Fruit fly (Drosophila melanogaster) whole organism, embryonic: ENCODE measurements around the gene fry.

ENCODE experiments used
- Atf-2 ChIP-seq: fragments of 200-800 bp; sonication (Bioruptor generic); optimal IDR thresholded peaks from 2 replicates; lab custom pipeline; 2016; ENCODE audit warnings: missing biosample characterization, missing genetic modification characterization
- CG10565 ChIP-seq: fragments of 200-800 bp; sonication (Bioruptor generic); optimal IDR thresholded peaks from 3 replicates; lab custom pipeline; 2016; ENCODE audit warnings: missing biosample characterization, mild to moderate bottlenecking, missing genetic modification characterization
- CG11456 ChIP-seq: fragments of 200-800 bp; sonication (Bioruptor generic); IDR thresholded peaks from 3 replicates; pipeline ENCODE4 v1.3.6; 2022; ENCODE audit warnings: missing biosample characterization, missing genetic modification characterization
- CG12744 ChIP-seq: fragments of 200-800 bp; sonication (Bioruptor generic); optimal IDR thresholded peaks from 2 replicates; lab custom pipeline; 2016; ENCODE audit warnings: missing biosample characterization, missing genetic modification characterization
- CG15514 ChIP-seq: fragments of 200-800 bp; sonication (Bioruptor generic); optimal IDR thresholded peaks from 3 replicates; lab custom pipeline; 2017; ENCODE audit warnings: missing biosample characterization, missing genetic modification characterization, mild to moderate bottlenecking, moderate library complexity, missing genetic modification reagents
- CG15696 ChIP-seq: fragments of 200-800 bp; sonication (Bioruptor generic); optimal IDR thresholded peaks from 2 replicates; lab custom pipeline; 2019; ENCODE audit warnings: missing biosample characterization, mild to moderate bottlenecking, missing genetic modification characterization, moderate library complexity
- CG17802 ChIP-seq: fragments of 200-800 bp; sonication (Bioruptor generic); optimal IDR thresholded peaks from 2 replicates; lab custom pipeline; 2018; ENCODE audit warnings: missing biosample characterization, mild to moderate bottlenecking, missing genetic modification characterization, moderate library complexity
- CG30403 ChIP-seq: fragments of 200-800 bp; sonication (Bioruptor generic); optimal IDR thresholded peaks from 3 replicates; lab custom pipeline; 2016; ENCODE audit warnings: missing biosample characterization, missing genetic modification characterization
- CG3065 ChIP-seq: fragments of 200-800 bp; sonication (Bioruptor generic); optimal IDR thresholded peaks from 2 replicates; lab custom pipeline; 2016; ENCODE audit warnings: missing biosample characterization, missing genetic modification characterization
- CG3163 ChIP-seq: fragments of 200-800 bp; sonication (Bioruptor generic); optimal IDR thresholded peaks from 3 replicates; lab custom pipeline; 2016; ENCODE audit warnings: missing biosample characterization, missing genetic modification characterization
- CG34224 ChIP-seq: fragments of 200-800 bp; sonication (Bioruptor generic); IDR thresholded peaks from 3 replicates; pipeline ENCODE4 v1.3.6; 2022; ENCODE audit warnings: missing biosample characterization, missing genetic modification characterization; ENCODE audit not compliant: partially characterized antibody
- CG34376 ChIP-seq: fragments of 200-800 bp; sonication (Bioruptor generic); optimal IDR thresholded peaks from 2 replicates; lab custom pipeline; 2018; ENCODE audit warnings: missing biosample characterization, mild to moderate bottlenecking, missing genetic modification characterization
- CG5245 ChIP-seq: fragments of 200-800 bp; sonication (Bioruptor generic); optimal IDR thresholded peaks from 3 replicates; lab custom pipeline; 2016; ENCODE audit warnings: missing biosample characterization, missing genetic modification characterization
- CG6272 ChIP-seq: fragments of 200-800 bp; sonication (Bioruptor generic); IDR thresholded peaks from 2 replicates; pipeline ENCODE4 v1.3.6; 2022; ENCODE audit warnings: missing biosample characterization, missing genetic modification characterization
- CG7271 ChIP-seq: fragments of 200-800 bp; sonication (Bioruptor generic); optimal IDR thresholded peaks from 2 replicates; lab custom pipeline; 2018; ENCODE audit warnings: missing biosample characterization, mild to moderate bottlenecking, missing genetic modification characterization, moderate library complexity
- CG7963 ChIP-seq: fragments of 200-800 bp; sonication (Bioruptor generic); IDR thresholded peaks from 3 replicates; pipeline ENCODE4 v1.3.6; 2022; ENCODE audit warnings: missing biosample characterization, missing genetic modification characterization; ENCODE audit not compliant: partially characterized antibody
- CG7987 ChIP-seq: fragments of 200-800 bp; sonication (Bioruptor generic); optimal IDR thresholded peaks from 2 replicates; lab custom pipeline; 2018; ENCODE audit warnings: missing biosample characterization, mild to moderate bottlenecking, missing genetic modification characterization, moderate library complexity
- CG8359 ChIP-seq: fragments of 200-800 bp; sonication (Bioruptor generic); optimal IDR thresholded peaks from 2 replicates; lab custom pipeline; 2017; ENCODE audit warnings: missing biosample characterization, mild to moderate bottlenecking, missing genetic modification characterization, borderline replicate concordance
- CG9876 ChIP-seq: fragments of 200-800 bp; sonication (Bioruptor generic); optimal IDR thresholded peaks from 2 replicates; lab custom pipeline; 2016; ENCODE audit warnings: missing biosample characterization, missing genetic modification characterization
- CG9932 ChIP-seq: fragments of 200-800 bp; sonication (Bioruptor generic); IDR thresholded peaks from 2 replicates; pipeline ENCODE4 v1.3.6; 2022; ENCODE audit warnings: missing biosample characterization, missing genetic modification characterization
- D19B ChIP-seq: fragments of 200-800 bp; sonication (Bioruptor generic); optimal IDR thresholded peaks from 2 replicates; lab custom pipeline; 2017; ENCODE audit warnings: missing biosample characterization, mild to moderate bottlenecking, missing genetic modification characterization
- Dek ChIP-seq: fragments of 200-800 bp; sonication (Bioruptor generic); optimal IDR thresholded peaks from 3 replicates; lab custom pipeline; 2019; ENCODE audit warnings: missing biosample characterization, mild to moderate bottlenecking, missing genetic modification characterization, moderate library complexity
- Dp ChIP-seq: fragments of 200-800 bp; sonication (Bioruptor generic); optimal IDR thresholded peaks from 2 replicates; lab custom pipeline; 2018; ENCODE audit warnings: missing biosample characterization, mild to moderate bottlenecking, missing genetic modification characterization, moderate library complexity
- HLH3B ChIP-seq: fragments of 200-800 bp; sonication (Bioruptor generic); IDR thresholded peaks from 2 replicates; pipeline ENCODE4 v1.3.6; 2022; ENCODE audit warnings: missing biosample characterization, missing genetic modification characterization
- Hmr ChIP-seq: fragments of 200-800 bp; sonication (Bioruptor generic); optimal IDR thresholded peaks from 3 replicates; lab custom pipeline; 2017; ENCODE audit warnings: mild to moderate bottlenecking, missing biosample characterization, missing genetic modification reagents, missing genetic modification characterization
- Lim3 ChIP-seq: fragments of 200-800 bp; sonication (Bioruptor generic); IDR thresholded peaks from 2 replicates; pipeline ENCODE4 v1.3.6; 2022; ENCODE audit warnings: missing biosample characterization, missing genetic modification characterization
- Lpt ChIP-seq: fragments of >200 bp; optimal IDR thresholded peaks from 2 replicates; lab custom pipeline; 2018; ENCODE audit warnings: missing biosample characterization, missing genetic modification characterization
- NK7.1 ChIP-seq: fragments of 200-800 bp; sonication (Bioruptor generic); optimal IDR thresholded peaks from 3 replicates; lab custom pipeline; 2016; ENCODE audit warnings: missing biosample characterization, missing genetic modification characterization
- NfI ChIP-seq: fragments of 200-800 bp; sonication (Bioruptor generic); optimal IDR thresholded peaks from 3 replicates; lab custom pipeline; 2018; ENCODE audit warnings: missing biosample characterization, mild to moderate bottlenecking, missing genetic modification characterization, moderate library complexity
- Oli ChIP-seq: fragments of 200-800 bp; sonication (Bioruptor generic); optimal IDR thresholded peaks from 2 replicates; lab custom pipeline; 2018; ENCODE audit warnings: missing biosample characterization, mild to moderate bottlenecking, missing genetic modification characterization, moderate library complexity
- PHDP ChIP-seq: fragments of 200-800 bp; sonication (Bioruptor generic); optimal IDR thresholded peaks from 3 replicates; lab custom pipeline; 2018; ENCODE audit warnings: missing biosample characterization, mild to moderate bottlenecking, missing genetic modification characterization, moderate library complexity
- Rx ChIP-seq: fragments of 200-800 bp; sonication (Bioruptor generic); IDR thresholded peaks from 2 replicates; pipeline ENCODE4 v1.3.6; 2022; ENCODE audit warnings: missing biosample characterization, missing genetic modification characterization
- Spps ChIP-seq: fragments of 200-800 bp; sonication (Bioruptor generic); optimal IDR thresholded peaks from 2 replicates; lab custom pipeline; 2018; ENCODE audit warnings: missing biosample characterization, mild to moderate bottlenecking, missing genetic modification characterization
- YL-1 ChIP-seq: fragments of 200-800 bp; sonication (Bioruptor generic); optimal IDR thresholded peaks from 3 replicates; lab custom pipeline; 2017; ENCODE audit warnings: missing biosample characterization, mild to moderate bottlenecking, missing genetic modification characterization
- abd-A ChIP-seq: fragments of 200-800 bp; sonication (Bioruptor generic); optimal IDR thresholded peaks from 3 replicates; lab custom pipeline; 2019; ENCODE audit warnings: missing biosample characterization, mild to moderate bottlenecking, missing genetic modification characterization, moderate library complexity
- amos ChIP-seq: fragments of 200-800 bp; sonication (Bioruptor generic); IDR thresholded peaks from 2 replicates; pipeline ENCODE4 v1.3.6; 2022; ENCODE audit warnings: missing biosample characterization, missing genetic modification characterization; ENCODE audit not compliant: partially characterized antibody
- bbx ChIP-seq: fragments of 200-800 bp; sonication (Bioruptor generic); IDR thresholded peaks from 2 replicates; pipeline ENCODE4 v1.3.6; 2022; ENCODE audit warnings: missing biosample characterization, missing genetic modification characterization; ENCODE audit not compliant: partially characterized antibody
- bsh ChIP-seq, 2 experiments: fragments of 200-800 bp; sonication (Bioruptor generic); optimal IDR thresholded peaks; 2 replicates each; lab custom pipeline; 2017 to 2018; ENCODE audit warnings: mild to moderate bottlenecking in 2 of 2, missing biosample characterization in 2 of 2, missing genetic modification characterization in 2 of 2, moderate library complexity in 1 of 2
- ewg ChIP-seq: fragments of 200-800 bp; sonication (Bioruptor generic); optimal IDR thresholded peaks from 3 replicates; lab custom pipeline; 2017; ENCODE audit warnings: mild to moderate bottlenecking, missing biosample characterization, missing genetic modification reagents, missing genetic modification characterization
- fd102C ChIP-seq: fragments of 200-800 bp; sonication (Bioruptor generic); optimal IDR thresholded peaks from 2 replicates; lab custom pipeline; 2018; ENCODE audit warnings: missing biosample characterization, mild to moderate bottlenecking, missing genetic modification characterization, moderate library complexity
- fd3F ChIP-seq: fragments of 200-800 bp; sonication (Bioruptor generic); optimal IDR thresholded peaks from 2 replicates; lab custom pipeline; 2018; ENCODE audit warnings: missing biosample characterization, mild to moderate bottlenecking, missing genetic modification characterization, moderate library complexity
- gsb-n ChIP-seq: fragments of 200-800 bp; sonication (Bioruptor generic); optimal IDR thresholded peaks from 3 replicates; lab custom pipeline; 2018; ENCODE audit warnings: missing biosample characterization, mild to moderate bottlenecking, missing genetic modification characterization
- kay ChIP-seq: fragments of 200-800 bp; sonication (Bioruptor generic); optimal IDR thresholded peaks from 2 replicates; lab custom pipeline; 2016; ENCODE audit warnings: missing biosample characterization, missing genetic modification characterization
- pnt ChIP-seq: fragments of 200-800 bp; sonication (Bioruptor generic); optimal IDR thresholded peaks from 3 replicates; lab custom pipeline; 2016; ENCODE audit warnings: missing biosample characterization, missing genetic modification characterization
- ro ChIP-seq: fragments of 200-800 bp; sonication (Bioruptor generic); IDR thresholded peaks from 2 replicates; pipeline ENCODE4 v1.3.6; 2022; ENCODE audit warnings: missing biosample characterization, missing genetic modification characterization
- sim ChIP-seq: fragments of 200-800 bp; sonication (Bioruptor generic); IDR thresholded peaks from 2 replicates; pipeline ENCODE4 v1.3.6; 2022; ENCODE audit warnings: missing biosample characterization, missing genetic modification characterization
- trh ChIP-seq: fragments of 200-800 bp; sonication (Bioruptor generic); optimal IDR thresholded peaks from 2 replicates; lab custom pipeline; 2016; ENCODE audit warnings: missing biosample characterization, missing genetic modification characterization
- vfl ChIP-seq: fragments of 200-800 bp; sonication (Bioruptor generic); optimal IDR thresholded peaks from 2 replicates; lab custom pipeline; 2016; ENCODE audit warnings: missing biosample characterization, missing genetic modification characterization
- zf30C ChIP-seq: fragments of 200-800 bp; sonication (Bioruptor generic); optimal IDR thresholded peaks from 3 replicates; lab custom pipeline; 2018; ENCODE audit warnings: missing biosample characterization, mild to moderate bottlenecking, missing genetic modification characterization

The fry gene

dm6 chr3L:9713828-9714536 is 35.1 kb upstream of the fry start, which contains the start of gene vsg (continued):
- TF ChIP-seq Oli (peak; percentile 81), CG15696 (tag; lab: Kevin White, UChicago) (peak; percentile 83), CG9876 (no peak), Rx (GFP tag; lab: Robert Waterston, UW) (no peak), NfI (peak; percentile 71), amos (GFP tag; lab: Robert Waterston, UW) (peak; percentile 97), CG34376 (GFP tag; lab: Kevin White, UChicago) (no peak), bbx (GFP tag; lab: Robert Waterston, UW) (peak; percentile 96), CG7271 (no peak), trh (peak; percentile 23), CG3065 (peak; percentile 13), CG6272 (peak; percentile 74), CG9932 (peak; percentile 84), CG3163 (GFP tag; lab: Kevin White, UChicago) (no peak), CG15514 (GFP tag; lab: Kevin White, UChicago) (peak; percentile 38), gsb-n (peak; percentile 68), CG7963 (GFP tag; lab: Robert Waterston, UW) (peak; percentile 84), CG10565 (no peak), sim (GFP tag; lab: Robert Waterston, UW) (no peak), PHDP (tag; lab: Kevin White, UChicago) (peak; percentile 78), CG7987 (GFP tag; lab: Kevin White, UChicago) (no peak), ewg (GFP tag; lab: Kevin White, UChicago) (peak; percentile 59), vfl (GFP tag; lab: Kevin White, UChicago) (peak; percentile 62), bsh (GFP tag; optimal IDR thresholded peaks at IDR 0.05; lab: Kevin White, UChicago) (peak in 1 of 2 experiments; percentile 68), CG8359 (GFP tag; lab: Kevin White, UChicago) (peak; percentile 3), CG34224 (GFP tag; lab: Robert Waterston, UW) (peak; percentile 83), pnt (GFP tag; lab: Kevin White, UChicago) (peak; percentile 28), Lim3 (GFP tag; lab: Robert Waterston, UW) (no peak), CG30403 (peak; percentile 88), Hmr (GFP tag; lab: Kevin White, UChicago) (peak; percentile 75), D19B (GFP tag; lab: Kevin White, UChicago) (peak; percentile 73), abd-A (tag; lab: Kevin White, UChicago) (no peak), HLH3B (GFP tag; lab: Robert Waterston, UW) (peak; percentile 61; the same call in 1 of the 2 replicates), Lpt (GFP tag; lab: Kevin White, UChicago) (no peak), CG12744 (GFP tag; lab: Kevin White, UChicago) (peak; percentile 2), ro (GFP tag; lab: Robert Waterston, UW) (0 out of 2 replicates have a peak, but pooled peaks have one; percentile 57), NK7.1 (no peak), kay (peak; percentile 77), zf30C (peak; percentile 13), CG11456 (GFP tag; lab: Robert Waterston, UW) (peak; percentile 76), Dp (GFP tag; lab: Kevin White, UChicago) (no peak), Dek (tag; lab: Kevin White, UChicago) (peak; percentile 81), Atf-2 (peak; percentile 18), CG17802 (tag; lab: Kevin White, UChicago) (no peak), fd3F (peak; percentile 74), CG5245 (GFP tag; lab: Kevin White, UChicago) (peak; percentile 52), YL-1 (GFP tag; lab: Kevin White, UChicago) (peak; percentile 62), fd102C (GFP tag; lab: Kevin White, UChicago) (no peak), Spps (tag; lab: Kevin White, UChicago) (no peak)
